Fruit fly (Drosophila melanogaster): Measurements from ENCODE around the gene PGRP-LC.

The PGRP-LC gene

dm6 chr3L:9358713-9359040, 20.1 kb downstream of the PGRP-LC start, which contains the start of the genes UGP and Svip (continued):
- no peak for TF ChIP-seq Eip74EF (GFP tag; optimal IDR thresholded peaks at IDR 0.05)
- peak; percentile 84 for TF ChIP-seq Med (GFP tag)
- no peak for TF ChIP-seq ase (GFP tag; IDR thresholded peaks at IDR 0.05)
- no peak for TF ChIP-seq Lhr (GFP tag; optimal IDR thresholded peaks at IDR 0.05)
- no peak for TF ChIP-seq Meics (GFP tag; optimal IDR thresholded peaks at IDR 0.05)
- TF ChIP-seq dysf (GFP tag; IDR thresholded peaks at IDR 0.05), result no peak
- peak; percentile 13 for TF ChIP-seq Fer3 (tag; optimal IDR thresholded peaks at IDR 0.05)
- TF ChIP-seq CG34422 (GFP tag; IDR thresholded peaks at IDR 0.05), result peak; percentile 48; the same call in 1 of the 3 replicates
- peak; percentile 17 for TF ChIP-seq CG12659 (GFP tag; optimal IDR thresholded peaks at IDR 0.05)
- TF ChIP-seq yki (optimal IDR thresholded peaks at IDR 0.05), result no peak
- no peak for TF ChIP-seq pum (GFP tag; optimal IDR thresholded peaks at IDR 0.05)
- TF ChIP-seq Optix (GFP tag; IDR thresholded peaks at IDR 0.05), result no peak

- no peak for TF ChIP-seq CG6765 (GFP tag; optimal IDR thresholded peaks at IDR 0.05)
- TF ChIP-seq CG12769 (tag; optimal IDR thresholded peaks at IDR 0.05), result peak; percentile 10
- peak; percentile 49 for TF ChIP-seq lab (GFP tag; optimal IDR thresholded peaks at IDR 0.05)
- no peak for TF ChIP-seq CG3847 (GFP tag; IDR thresholded peaks at IDR 0.05)
- TF ChIP-seq Scr (GFP tag; IDR thresholded peaks at IDR 0.05; ENCODE audit: partially characterized antibody), result 0 out of 2 replicates have a peak, but pooled peaks have one; percentile 39
- peak; percentile 70 for TF ChIP-seq CG13296 (GFP tag; optimal IDR thresholded peaks at IDR 0.05)
- no peak for TF ChIP-seq CG7556 (GFP tag; optimal IDR thresholded peaks at IDR 0.05)
- peak; percentile 26 for TF ChIP-seq CG13894 (tag; optimal IDR thresholded peaks at IDR 0.05)
- no peak for TF ChIP-seq al (GFP tag; IDR thresholded peaks at IDR 0.05)
- TF ChIP-seq Taf1 (GFP tag; IDR thresholded peaks at IDR 0.05), result no peak
- peak; percentile 92 for TF ChIP-seq CG15514 (GFP tag; optimal IDR thresholded peaks at IDR 0.05)
- peak; percentile 71 for TF ChIP-seq grn (GFP tag; optimal IDR thresholded peaks at IDR 0.05)
- TF ChIP-seq slou (GFP tag; optimal IDR thresholded peaks at IDR 0.05), result no peak
- TF ChIP-seq CG8388 (GFP tag; optimal IDR thresholded peaks at IDR 0.05), result no peak
- no peak for TF ChIP-seq Eip74EF (GFP tag; optimal IDR thresholded peaks at IDR 0.05)
- TF ChIP-seq trh (GFP tag; optimal IDR thresholded peaks at IDR 0.05), result no peak
- no peak for TF ChIP-seq Antp (GFP tag; optimal IDR thresholded peaks at IDR 0.05)
- peak; percentile 25; the same call in 1 of the 3 replicates for TF ChIP-seq CG34422 (GFP tag; IDR thresholded peaks at IDR 0.05)
- no peak for TF ChIP-seq dpn (GFP tag; optimal IDR thresholded peaks at IDR 0.05)
- TF ChIP-seq CG12744 (GFP tag; optimal IDR thresholded peaks at IDR 0.05), result no peak
- no peak for TF ChIP-seq CG2129 (GFP tag; IDR thresholded peaks at IDR 0.05; ENCODE audit: partially characterized antibody)
- no peak for TF ChIP-seq ind (GFP tag; optimal IDR thresholded peaks at IDR 0.05)
- no peak for TF ChIP-seq sd (tag; optimal IDR thresholded peaks at IDR 0.05)
- peak; percentile 59 for TF ChIP-seq chn (GFP tag; optimal IDR thresholded peaks at IDR 0.05)
- TF ChIP-seq Side (GFP tag; optimal IDR thresholded peaks at IDR 0.05), result no peak
- TF ChIP-seq grau (tag; optimal IDR thresholded peaks at IDR 0.05), result no peak
- no peak for TF ChIP-seq jumu (GFP tag; optimal IDR thresholded peaks at IDR 0.05)
- TF ChIP-seq so (GFP tag; IDR thresholded peaks at IDR 0.05), result peak; percentile 40; the same call in 1 of the 3 replicates
- peak; percentile 74 for TF ChIP-seq cg (GFP tag; optimal IDR thresholded peaks at IDR 0.05)
- no peak for TF ChIP-seq CG4707 (GFP tag; optimal IDR thresholded peaks at IDR 0.05)
- TF ChIP-seq CG8089 (GFP tag; optimal IDR thresholded peaks at IDR 0.05), result no peak
- TF ChIP-seq NFAT (GFP tag; IDR thresholded peaks at IDR 0.05), result no peak; the same call in 1 of the 2 replicates
- TF ChIP-seq Fer3 (tag; optimal IDR thresholded peaks at IDR 0.05), result peak; percentile 22
- no peak; the same call in 2 of the 3 replicates for TF ChIP-seq dysf (GFP tag; IDR thresholded peaks at IDR 0.05)
- no peak for TF ChIP-seq ato (GFP tag; IDR thresholded peaks at IDR 0.05; ENCODE audit: partially characterized antibody)
- peak; percentile 46; the same call in 1 of the 3 replicates for TF ChIP-seq gce (GFP tag; IDR thresholded peaks at IDR 0.05)
- peak; percentile 94 for TF ChIP-seq z (GFP tag; IDR thresholded peaks at IDR 0.05)
- TF ChIP-seq lbe (GFP tag; optimal IDR thresholded peaks at IDR 0.05), result peak; percentile 5
- TF ChIP-seq wek (GFP tag; optimal IDR thresholded peaks at IDR 0.05), result peak; percentile 59
- TF ChIP-seq sob (GFP tag; IDR thresholded peaks at IDR 0.05), result peak; percentile 38; the same call in 1 of the 2 replicates
- peak; percentile 46 for TF ChIP-seq nau (GFP tag; optimal IDR thresholded peaks at IDR 0.05)
These were observed 21.6 kb downstream of the PGRP-LC start, which contains the start of gene Pdxk for dm6 chr3L:9360217-9360692. Gene Pdxk, plus strand, starts transcription at chr3L:9360316.
